Worm (Caenorhabditis elegans) whole organism, young adult: Measurements from ENCODE around the gene cec-6.

ENCODE experiments used
- F22D6.2 ChIP-seq: sonication (generic microtip); optimal IDR thresholded peaks from 2 replicates; lab custom pipeline; 2016; ENCODE audit warnings: mild to moderate bottlenecking, missing genetic modification characterization, missing compliant biosample characterization
- F37B4.10 ChIP-seq: fragments of 200-800 bp; sonication (Bioruptor generic); IDR thresholded peaks from 2 replicates; pipeline ENCODE4 v1.3.6; 2022; ENCODE audit warnings: missing genetic modification characterization, missing compliant biosample characterization
- F39B2.1 ChIP-seq: fragments of 200-800 bp; sonication (Bioruptor generic); IDR thresholded peaks from 2 replicates; pipeline ENCODE4 v1.3.6; 2022; ENCODE audit warnings: missing genetic modification reagents, missing genetic modification characterization, missing compliant biosample characterization
- F52B5.7 ChIP-seq: sonication (generic microtip); optimal IDR thresholded peaks from 2 replicates; lab custom pipeline; 2016; ENCODE audit warnings: mild to moderate bottlenecking, missing genetic modification characterization, missing compliant biosample characterization
- F57A8.1 ChIP-seq: fragments of 200-800 bp; sonication (Bioruptor generic); optimal IDR thresholded peaks from 2 replicates; lab custom pipeline; 2018; ENCODE audit warnings: mild to moderate bottlenecking, missing genetic modification characterization, moderate library complexity, missing compliant biosample characterization
- F57C9.4 ChIP-seq: sonication (generic microtip); optimal IDR thresholded peaks from 2 replicates; lab custom pipeline; 2017; ENCODE audit warnings: mild to moderate bottlenecking, missing genetic modification characterization, missing compliant biosample characterization
- K12H6.12 ChIP-seq: fragments of 200-800 bp; sonication (Bioruptor generic); optimal IDR thresholded peaks from 2 replicates; lab custom pipeline; 2018; ENCODE audit warnings: mild to moderate bottlenecking, missing genetic modification characterization, missing compliant biosample characterization
- Y67H2A.10 ChIP-seq: fragments of 200-800 bp; sonication (Bioruptor generic); conservative IDR thresholded peaks from 2 replicates; pipeline ENCODE4 v1.3.6; 2022; ENCODE audit warnings: missing genetic modification reagents, missing genetic modification characterization, missing compliant biosample characterization
- aptf-3 ChIP-seq: fragments of 200-800 bp; sonication (Bioruptor generic); IDR thresholded peaks from 2 replicates; pipeline ENCODE4 v1.3.6; 2022; ENCODE audit warnings: missing genetic modification characterization, missing compliant biosample characterization
- atf-7 ChIP-seq: sonication (generic microtip); optimal IDR thresholded peaks from 2 replicates; lab custom pipeline; 2017; ENCODE audit warnings: mild to moderate bottlenecking, missing genetic modification characterization, missing compliant biosample characterization
- athp-1 ChIP-seq: sonication (generic microtip); optimal IDR thresholded peaks from 2 replicates; lab custom pipeline; 2017; ENCODE audit warnings: mild to moderate bottlenecking, missing genetic modification characterization, missing compliant biosample characterization
- attf-5 ChIP-seq: fragments of 200-800 bp; sonication (Bioruptor generic); optimal IDR thresholded peaks from 2 replicates; lab custom pipeline; 2018; ENCODE audit warnings: mild to moderate bottlenecking, missing genetic modification characterization, missing compliant biosample characterization
- attf-6 ChIP-seq: fragments of 200-800 bp; sonication (Bioruptor generic); IDR thresholded peaks from 2 replicates; pipeline ENCODE4 v1.3.6; 2022; ENCODE audit warnings: missing genetic modification reagents, missing genetic modification characterization, missing compliant biosample characterization
- bed-1 ChIP-seq: fragments of 200-800 bp; sonication (Bioruptor generic); IDR thresholded peaks from 2 replicates; pipeline ENCODE4 v1.3.6; 2022; ENCODE audit warnings: missing genetic modification reagents, missing genetic modification characterization, missing compliant biosample characterization
- cebp-2 ChIP-seq: fragments of 200-800 bp; sonication (Bioruptor generic); IDR thresholded peaks from 2 replicates; pipeline ENCODE4 v1.3.6; 2022; ENCODE audit warnings: missing genetic modification characterization, missing compliant biosample characterization
- ceh-100 ChIP-seq: fragments of 200-800 bp; sonication (Bioruptor generic); IDR thresholded peaks from 2 replicates; pipeline ENCODE4 v1.3.6; 2022; ENCODE audit warnings: missing genetic modification reagents, missing genetic modification characterization, missing compliant biosample characterization
- ceh-40 ChIP-seq: fragments of 200-800 bp; sonication (Bioruptor generic); IDR thresholded peaks from 2 replicates; pipeline ENCODE4 v1.3.6; 2022; ENCODE audit warnings: missing genetic modification characterization, missing compliant biosample characterization
- dox-1 ChIP-seq: fragments of 200-800 bp; sonication (Bioruptor generic); IDR thresholded peaks from 2 replicates; pipeline ENCODE4 v1.3.6; 2022; ENCODE audit warnings: missing genetic modification reagents, missing genetic modification characterization, missing compliant biosample characterization
- egl-18 ChIP-seq: fragments of 200-800 bp; sonication (Bioruptor generic); IDR thresholded peaks from 2 replicates; pipeline ENCODE4 v1.3.6; 2022; ENCODE audit warnings: missing genetic modification reagents, missing genetic modification characterization, missing compliant biosample characterization
- egl-44 ChIP-seq: fragments of 200-800 bp; sonication (Bioruptor generic); IDR thresholded peaks from 2 replicates; pipeline ENCODE4 v1.3.6; 2022; ENCODE audit warnings: missing genetic modification reagents, missing genetic modification characterization, missing compliant biosample characterization
- egrh-3 ChIP-seq: fragments of 200-800 bp; sonication (Bioruptor generic); IDR thresholded peaks from 2 replicates; pipeline ENCODE4 v1.3.6; 2022; ENCODE audit warnings: missing genetic modification reagents, missing genetic modification characterization, missing compliant biosample characterization
- ets-4 ChIP-seq: fragments of 200-800 bp; sonication (Bioruptor generic); optimal IDR thresholded peaks from 2 replicates; lab custom pipeline; 2018; ENCODE audit warnings: mild to moderate bottlenecking, missing genetic modification characterization, missing compliant biosample characterization
- fkh-3 ChIP-seq: sonication (generic microtip); optimal IDR thresholded peaks from 2 replicates; lab custom pipeline; 2016; ENCODE audit warnings: mild to moderate bottlenecking, missing genetic modification characterization, missing compliant biosample characterization
- hlh-26 ChIP-seq: fragments of 200-800 bp; sonication (Bioruptor generic); conservative IDR thresholded peaks from 2 replicates; pipeline ENCODE4 v1.3.6; 2022; ENCODE audit warnings: missing genetic modification reagents, missing genetic modification characterization, missing compliant biosample characterization
- hmg-20 ChIP-seq: fragments of 200-800 bp; sonication (Bioruptor generic); IDR thresholded peaks from 2 replicates; pipeline ENCODE4 v1.3.6; 2022; ENCODE audit warnings: missing genetic modification reagents, missing genetic modification characterization, missing compliant biosample characterization
- let-607 ChIP-seq, 2 experiments: fragments of 200-800 bp in 1 of 2; sonication (Bioruptor generic) in 1 of 2; sonication (generic microtip) in 1 of 2; optimal IDR thresholded peaks; 2 replicates each; lab custom pipeline; 2016 to 2018; ENCODE audit warnings: mild to moderate bottlenecking in 2 of 2, missing compliant biosample characterization in 2 of 2, missing genetic modification characterization in 2 of 2, moderate library complexity in 2 of 2, missing genotype in 1 of 2
- lin-26 ChIP-seq: fragments of 200-800 bp; sonication (Bioruptor generic); IDR thresholded peaks from 2 replicates; pipeline ENCODE4 v1.3.6; 2022; ENCODE audit warnings: missing genetic modification reagents, missing genetic modification characterization, missing compliant biosample characterization
- lsl-1 ChIP-seq: fragments of 200-800 bp; sonication (Bioruptor generic); optimal IDR thresholded peaks from 2 replicates; lab custom pipeline; 2018; ENCODE audit warnings: mild to moderate bottlenecking, missing genetic modification characterization, moderate library complexity, missing compliant biosample characterization
- lsy-27 ChIP-seq: sonication (generic microtip); optimal IDR thresholded peaks from 2 replicates; lab custom pipeline; 2017; ENCODE audit warnings: missing genetic modification characterization, mild to moderate bottlenecking, missing compliant biosample characterization, antibody characterized with exemption, missing genotype, borderline replicate concordance; ENCODE audit not compliant: insufficient read depth
- mcd-1 ChIP-seq: fragments of 200-800 bp; sonication (Bioruptor generic); IDR thresholded peaks from 2 replicates; pipeline ENCODE4 v1.3.6; 2022; ENCODE audit warnings: missing genetic modification reagents, missing genetic modification characterization, missing compliant biosample characterization
- mel-28 ChIP-seq: sonication (generic microtip); optimal IDR thresholded peaks from 2 replicates; lab custom pipeline; 2016; ENCODE audit warnings: borderline replicate concordance, mild to moderate bottlenecking, missing genetic modification characterization, missing compliant biosample characterization
- mes-4 ChIP-seq: sonication (generic microtip); optimal IDR thresholded peaks from 2 replicates; lab custom pipeline; 2016; ENCODE audit warnings: missing genotype, missing genetic modification characterization, missing compliant biosample characterization
- mxl-1 ChIP-seq: sonication (generic microtip); optimal IDR thresholded peaks from 2 replicates; lab custom pipeline; 2016; ENCODE audit warnings: missing genetic modification characterization, missing compliant biosample characterization
- nfya-1 ChIP-seq: sonication (generic microtip); optimal IDR thresholded peaks from 2 replicates; lab custom pipeline; 2017; ENCODE audit warnings: antibody characterized with exemption, missing compliant biosample characterization, missing genetic modification characterization, borderline replicate concordance; ENCODE audit not compliant: insufficient read depth
- nhr-179 ChIP-seq: sonication (generic microtip); optimal IDR thresholded peaks from 2 replicates; lab custom pipeline; 2016; ENCODE audit warnings: mild to moderate bottlenecking, missing genetic modification characterization, missing compliant biosample characterization
- nhr-27 ChIP-seq: fragments of 200-800 bp; sonication (Bioruptor generic); optimal IDR thresholded peaks from 2 replicates; lab custom pipeline; 2018; ENCODE audit warnings: mild to moderate bottlenecking, missing genetic modification characterization, moderate library complexity, missing compliant biosample characterization
- pbrm-1 ChIP-seq: fragments of 200-800 bp; sonication (Bioruptor generic); IDR thresholded peaks from 2 replicates; pipeline ENCODE4 v1.3.6; 2022; ENCODE audit warnings: missing genetic modification reagents, missing genetic modification characterization, missing compliant biosample characterization
- pha-4 ChIP-seq: fragments of 150-350 bp; sonication (generic microtip); optimal IDR thresholded peaks from 2 replicates; lab custom pipeline; 2014; ENCODE audit warnings: missing biosample characterization, missing genetic modification reagents, missing genetic modification characterization
- rec-8 ChIP-seq, 2 experiments: sonication (generic microtip); optimal IDR thresholded peaks; 2 replicates each; lab custom pipeline; 2016; ENCODE audit warnings: mild to moderate bottlenecking in 2 of 2, missing genetic modification characterization in 2 of 2, missing genetic modification reagents in 2 of 2, missing genotype in 2 of 2, missing biosample characterization in 1 of 2, missing compliant biosample characterization in 1 of 2, moderate library complexity in 1 of 2
- repo-1 ChIP-seq: sonication (generic microtip); optimal IDR thresholded peaks from 2 replicates; lab custom pipeline; 2017; ENCODE audit warnings: mild to moderate bottlenecking, missing genetic modification characterization, missing compliant biosample characterization
- snpc-3.4 ChIP-seq: sonication (generic microtip); optimal IDR thresholded peaks from 2 replicates; lab custom pipeline; 2017; ENCODE audit warnings: missing genetic modification characterization, mild to moderate bottlenecking, missing compliant biosample characterization, antibody characterized with exemption, moderate library complexity, missing genotype, missing genetic modification reagents
- somi-1 ChIP-seq: fragments of 200-800 bp; sonication (Bioruptor generic); optimal IDR thresholded peaks from 2 replicates; lab custom pipeline; 2018; ENCODE audit warnings: mild to moderate bottlenecking, missing genetic modification characterization, missing compliant biosample characterization
- sptf-2 ChIP-seq: fragments of 200-800 bp; sonication (Bioruptor generic); optimal IDR thresholded peaks from 2 replicates; lab custom pipeline; 2018; ENCODE audit warnings: mild to moderate bottlenecking, missing genetic modification characterization, missing compliant biosample characterization
- tbx-9 ChIP-seq: sonication (generic microtip); optimal IDR thresholded peaks from 2 replicates; lab custom pipeline; 2016; ENCODE audit warnings: borderline replicate concordance, missing genetic modification characterization, inconsistent platforms, missing compliant biosample characterization
- unc-62 ChIP-seq: fragments of 150-350 bp; optimal IDR thresholded peaks from 2 replicates; lab custom pipeline; 2014; ENCODE audit warnings: missing biosample characterization, missing genetic modification reagents, missing genetic modification characterization
- zfh-2 ChIP-seq: fragments of 200-800 bp; sonication (Bioruptor generic); conservative IDR thresholded peaks from 2 replicates; pipeline ENCODE4 v1.3.6; 2022; ENCODE audit warnings: missing genetic modification reagents, missing genetic modification characterization, missing compliant biosample characterization
- ztf-18 ChIP-seq: sonication (generic microtip); optimal IDR thresholded peaks from 2 replicates; lab custom pipeline; 2016; ENCODE audit warnings: missing genotype, mild to moderate bottlenecking, missing genetic modification characterization, missing compliant biosample characterization
- ztf-22 ChIP-seq: fragments of 200-800 bp; sonication (Bioruptor generic); optimal IDR thresholded peaks from 2 replicates; lab custom pipeline; 2018; ENCODE audit warnings: mild to moderate bottlenecking, missing genetic modification characterization, moderate library complexity, missing compliant biosample characterization

Gene cec-6

ce11 chrIV:5548843-5549242 lies 4.2 kb downstream of the cec-6 start (continued):
- TF ChIP-seq fkh-3 (tag; lab: Kevin White, UChicago) (no peak), ceh-40 (no peak), rec-8 (tag; optimal IDR thresholded peaks at IDR 0.05; lab: Kevin White, UChicago) (no peak), sptf-2 (GFP tag; lab: Kevin White, UChicago) (no peak), nfya-1 (tag; lab: Kevin White, UChicago) (no peak), mes-4 (tag; lab: Kevin White, UChicago) (no peak), snpc-3.4 (no peak), tbx-9 (tag; lab: Kevin White, UChicago) (no peak), dox-1 (peak; percentile 85), mcd-1 (0 out of 2 replicates have a peak, but pooled peaks have one; percentile 24), F39B2.1 (no peak), atf-7 (tag; lab: Kevin White, UChicago) (no peak), ceh-100 (GFP tag; lab: Robert Waterston, UW) (no peak), K12H6.12 (tag; lab: Kevin White, UChicago) (peak; percentile 56), aptf-3 (GFP tag; lab: Robert Waterston, UW) (no peak), ets-4 (GFP tag; lab: Kevin White, UChicago) (no peak), mel-28 (tag; lab: Kevin White, UChicago) (no peak), F52B5.7 (tag; lab: Kevin White, UChicago) (no peak), hlh-26 (GFP tag; lab: Robert Waterston, UW) (no peak), mxl-1 (tag; lab: Kevin White, UChicago) (no peak), cebp-2 (no peak), egrh-3 (GFP tag; lab: Robert Waterston, UW) (0 out of 2 replicates have a peak, but pooled peaks have one; percentile 5), attf-6 (no peak), nhr-179 (tag; lab: Kevin White, UChicago) (no peak), Y67H2A.10 (GFP tag; lab: Robert Waterston, UW) (no peak), lsy-27 (tag; lab: Kevin White, UChicago) (no peak), hmg-20 (GFP tag; lab: Robert Waterston, UW) (no peak), athp-1 (tag; lab: Kevin White, UChicago) (no peak), ztf-18 (tag; lab: Kevin White, UChicago) (peak; percentile 13), lsl-1 (GFP tag; lab: Kevin White, UChicago) (no peak), bed-1 (GFP tag; lab: Robert Waterston, UW) (no peak), F22D6.2 (no peak), attf-5 (peak; percentile 83), pha-4 (no peak), pbrm-1 (GFP tag; lab: Robert Waterston, UW) (no peak), F57C9.4 (tag; lab: Kevin White, UChicago) (no peak), F37B4.10 (no peak), nhr-27 (tag; lab: Kevin White, UChicago) (no peak), F57A8.1 (GFP tag; lab: Kevin White, UChicago) (no peak), unc-62 (GFP tag; lab: Kevin White, UChicago) (no peak), repo-1 (tag; lab: Kevin White, UChicago) (no peak), egl-44 (GFP tag; lab: Robert Waterston, UW) (no peak), ztf-22 (GFP tag; lab: Kevin White, UChicago) (no peak), let-607 (tag; optimal IDR thresholded peaks at IDR 0.05; lab: Kevin White, UChicago) (no peak), zfh-2 (GFP tag; lab: Robert Waterston, UW) (no peak), somi-1 (GFP tag; lab: Kevin White, UChicago) (no peak), lin-26 (no peak), egl-18 (no peak)
